Fruit fly (Drosophila melanogaster) S2 (cell line): ENCODE measurements around the gene CG5024.

Source experiments
- CG8478 ChIP-seq: fragments of >200 bp; optimal IDR thresholded peaks from 2 replicates; lab custom pipeline; 2018
- CTCF ChIP-seq, 2 experiments: fragments of >200 bp; optimal IDR thresholded peaks; 2 replicates each; lab custom pipeline; 2018

- TF ChIP-seq CTCF (optimal IDR thresholded peaks at IDR 0.05; lab: Kevin White, UChicago), result no peak
- no peak for TF ChIP-seq CG8478 (lab: Kevin White, UChicago)
These were observed 715 bp downstream of the CG5024 start, which contains the start of the genes Acam and CG17770 for dm6 chr3R:25811611-25812010.
